Fruit fly (Drosophila melanogaster) whole organism, prepupa: ENCODE data around the gene Rsph1.

Experiments used
- CG11294 ChIP-seq: fragments of 200-800 bp; sonication (Bioruptor generic); IDR thresholded peaks from 2 replicates; pipeline ENCODE4 v1.3.6; 2022; ENCODE audit warnings: missing biosample characterization, missing genetic modification characterization
- CG16779 ChIP-seq: fragments of 200-800 bp; sonication (Bioruptor generic); optimal IDR thresholded peaks from 3 replicates; lab custom pipeline; 2017; ENCODE audit warnings: missing biosample characterization, mild to moderate bottlenecking, missing genetic modification characterization
- Lpt ChIP-seq: fragments of 200-800 bp; sonication (Bioruptor generic); optimal IDR thresholded peaks from 3 replicates; lab custom pipeline; 2016; ENCODE audit warnings: missing biosample characterization, missing genetic modification characterization
- Met ChIP-seq: fragments of 200-800 bp; sonication (Bioruptor generic); optimal IDR thresholded peaks from 3 replicates; lab custom pipeline; 2016; ENCODE audit warnings: missing biosample characterization, missing genetic modification characterization
- dsx ChIP-seq: fragments of 200-800 bp; optimal IDR thresholded peaks from 3 replicates; lab custom pipeline; 2019; ENCODE audit warnings: missing biosample characterization, mild to moderate bottlenecking, missing genetic modification characterization, moderate library complexity; ENCODE audit not compliant: poor library complexity, severe bottlenecking

DNA sequence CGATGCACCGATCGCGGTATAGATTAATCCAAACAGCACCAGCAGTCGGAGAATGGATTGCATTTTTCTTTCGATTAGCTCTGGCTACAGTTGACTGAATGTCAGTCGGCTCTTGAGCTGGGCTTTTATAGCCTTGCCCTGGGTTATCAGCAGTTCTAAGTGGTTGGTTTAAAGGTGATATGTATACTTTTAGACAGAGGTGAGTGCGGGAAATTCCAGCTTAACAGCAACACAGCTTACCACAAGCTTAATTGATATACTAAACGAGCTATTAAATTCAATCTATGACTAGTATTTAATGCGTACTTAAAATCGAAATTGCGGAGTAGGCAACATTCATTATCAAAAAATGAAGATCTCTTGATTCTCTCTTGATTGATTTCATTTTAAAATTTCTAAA is 40.4 kb upstream of the Rsph1 start, which contains the start of gene CG9928:
- TF ChIP-seq dsx (GFP tag; lab: Kevin White, UChicago): no peak
- TF ChIP-seq Met (GFP tag; lab: Kevin White, UChicago): no peak
- no peak for TF ChIP-seq CG11294 (GFP tag; lab: Robert Waterston, UW)
- TF ChIP-seq CG16779 (tag; lab: Kevin White, UChicago): no peak
- no peak for TF ChIP-seq Lpt
